Worm (Caenorhabditis elegans): ENCODE measurements around the gene ttc-17.

- TF ChIP-seq ceh-82 (tag; optimal IDR thresholded peaks at IDR 0.05) = no peak
- no peak for TF ChIP-seq aly-2 (tag; optimal IDR thresholded peaks at IDR 0.05)
- TF ChIP-seq lin-15B (tag; optimal IDR thresholded peaks at IDR 0.05) = no peak
- no peak for TF ChIP-seq ama-1 (optimal IDR thresholded peaks at IDR 0.05)
- no peak for TF ChIP-seq unc-62 (GFP tag; optimal IDR thresholded peaks at IDR 0.05)
- TF ChIP-seq nhr-237 (tag; optimal IDR thresholded peaks at IDR 0.05) = no peak
- no peak for TF ChIP-seq fos-1 (tag; optimal IDR thresholded peaks at IDR 0.05)
- TF ChIP-seq ztf-11 (tag; optimal IDR thresholded peaks at IDR 0.05) = no peak
- no peak for TF ChIP-seq skn-1 (tag; optimal IDR thresholded peaks at IDR 0.05)
- no peak for TF ChIP-seq ceh-16 (tag; optimal IDR thresholded peaks at IDR 0.05)
- TF ChIP-seq nhr-77 (tag; optimal IDR thresholded peaks at IDR 0.05) = no peak
- no peak for TF ChIP-seq elt-3 (tag; optimal IDR thresholded peaks at IDR 0.05)
These were observed 14.3 kb upstream of the ttc-17 start for ce11 chrV:8942437-8942978.

Measured in whole organism, L3 larva.